Worm (Caenorhabditis elegans) whole organism, late embryonic: ENCODE data around the gene twk-18.

Experiments
- C38D4.7 ChIP-seq: fragments of 200-800 bp; sonication (Bioruptor generic); optimal IDR thresholded peaks from 2 replicates; lab custom pipeline; 2018; ENCODE audit warnings: mild to moderate bottlenecking, missing genetic modification characterization, moderate library complexity, missing compliant biosample characterization
- F13H6.1 ChIP-seq: sonication (generic microtip); optimal IDR thresholded peaks from 2 replicates; lab custom pipeline; 2016; ENCODE audit warnings: missing genetic modification characterization, missing compliant biosample characterization
- K02D7.2 ChIP-seq: sonication (generic microtip); optimal IDR thresholded peaks from 2 replicates; lab custom pipeline; 2017; ENCODE audit warnings: mild to moderate bottlenecking, missing genetic modification characterization, missing compliant biosample characterization
- K09A11.1 ChIP-seq: sonication (generic microtip); optimal IDR thresholded peaks from 2 replicates; lab custom pipeline; 2017; ENCODE audit warnings: antibody characterized with exemption, mild to moderate bottlenecking, missing genetic modification characterization, missing compliant biosample characterization; ENCODE audit not compliant: insufficient read depth
- ceh-19 ChIP-seq: fragments of 200-800 bp; sonication (Bioruptor generic); optimal IDR thresholded peaks from 2 replicates; lab custom pipeline; 2018; ENCODE audit warnings: mild to moderate bottlenecking, missing genetic modification characterization, missing compliant biosample characterization
- ceh-2 ChIP-seq: sonication (generic microtip); optimal IDR thresholded peaks from 2 replicates; lab custom pipeline; 2016; ENCODE audit warnings: missing genotype, missing genetic modification characterization, missing compliant biosample characterization
- ceh-22 ChIP-seq: sonication (generic microtip); optimal IDR thresholded peaks from 2 replicates; lab custom pipeline; 2017; ENCODE audit warnings: missing biosample characterization, missing genetic modification characterization
- ceh-24 ChIP-seq: sonication (generic microtip); optimal IDR thresholded peaks from 2 replicates; lab custom pipeline; 2016; ENCODE audit warnings: mild to moderate bottlenecking, missing genetic modification characterization, missing compliant biosample characterization
- ceh-34 ChIP-seq: sonication (generic microtip); optimal IDR thresholded peaks from 2 replicates; lab custom pipeline; 2016; ENCODE audit warnings: mild to moderate bottlenecking, missing genetic modification characterization, missing compliant biosample characterization
- ceh-48 ChIP-seq: sonication (generic microtip); optimal IDR thresholded peaks from 2 replicates; lab custom pipeline; 2016; ENCODE audit warnings: missing genetic modification characterization, inconsistent platforms, missing compliant biosample characterization
- ceh-6 ChIP-seq: fragments of 200-800 bp; sonication (Bioruptor generic); optimal IDR thresholded peaks from 2 replicates; lab custom pipeline; 2018; ENCODE audit warnings: mild to moderate bottlenecking, missing genetic modification characterization, missing compliant biosample characterization
- ceh-9 ChIP-seq: sonication (generic microtip); optimal IDR thresholded peaks from 2 replicates; lab custom pipeline; 2016; ENCODE audit warnings: mild to moderate bottlenecking, missing genetic modification characterization, inconsistent platforms, missing compliant biosample characterization
- dmd-4 ChIP-seq: sonication (generic microtip); optimal IDR thresholded peaks from 2 replicates; lab custom pipeline; 2016; ENCODE audit warnings: borderline replicate concordance, missing genetic modification characterization, missing compliant biosample characterization
- elt-2 ChIP-seq: sonication (generic microtip); optimal IDR thresholded peaks from 2 replicates; lab custom pipeline; 2016; ENCODE audit warnings: missing genetic modification reagents, missing genetic modification characterization, missing compliant biosample characterization
- elt-4 ChIP-seq: sonication (generic microtip); optimal IDR thresholded peaks from 2 replicates; lab custom pipeline; 2016; ENCODE audit warnings: missing genetic modification characterization, missing compliant biosample characterization
- eyg-1 ChIP-seq: sonication (generic microtip); optimal IDR thresholded peaks from 2 replicates; lab custom pipeline; 2016; ENCODE audit warnings: missing genotype, missing genetic modification characterization, missing compliant biosample characterization
- fkh-10 ChIP-seq: fragments of 150-350 bp; optimal IDR thresholded peaks from 2 replicates; lab custom pipeline; 2014; ENCODE audit warnings: missing biosample characterization, missing genetic modification reagents, missing genetic modification characterization
- gmeb-2 ChIP-seq: sonication (generic microtip); optimal IDR thresholded peaks from 2 replicates; lab custom pipeline; 2016; ENCODE audit warnings: missing genetic modification characterization, inconsistent platforms, missing compliant biosample characterization
- hlh-6 ChIP-seq: sonication (generic microtip); optimal IDR thresholded peaks from 2 replicates; lab custom pipeline; 2016; ENCODE audit warnings: missing genotype, missing genetic modification characterization, missing compliant biosample characterization
- hlh-8 ChIP-seq: sonication (generic microtip); optimal IDR thresholded peaks from 2 replicates; lab custom pipeline; 2016; ENCODE audit warnings: missing genotype, missing genetic modification characterization, missing compliant biosample characterization
- lin-11 ChIP-seq: fragments of 200-800 bp; sonication (Bioruptor generic); optimal IDR thresholded peaks from 2 replicates; lab custom pipeline; 2018; ENCODE audit warnings: mild to moderate bottlenecking, missing genetic modification characterization, missing compliant biosample characterization
- madf-2 ChIP-seq: sonication (generic microtip); optimal IDR thresholded peaks from 2 replicates; lab custom pipeline; 2017; ENCODE audit warnings: missing genetic modification characterization, missing compliant biosample characterization
- nhr-232 ChIP-seq: sonication (generic microtip); optimal IDR thresholded peaks from 2 replicates; lab custom pipeline; 2016; ENCODE audit warnings: missing genetic modification characterization, missing compliant biosample characterization
- npax-4 ChIP-seq: sonication (generic microtip); optimal IDR thresholded peaks from 2 replicates; lab custom pipeline; 2016; ENCODE audit warnings: missing genetic modification characterization, missing compliant biosample characterization
- pat-9 ChIP-seq: fragments of 200-800 bp; sonication (Bioruptor generic); optimal IDR thresholded peaks from 2 replicates; lab custom pipeline; 2018; ENCODE audit warnings: mild to moderate bottlenecking, missing genetic modification characterization, moderate library complexity, missing compliant biosample characterization
- pax-1 ChIP-seq: fragments of 150-350 bp; optimal IDR thresholded peaks from 2 replicates; lab custom pipeline; 2014; ENCODE audit warnings: missing biosample characterization, missing genetic modification characterization
- pha-2 ChIP-seq: sonication (generic microtip); optimal IDR thresholded peaks from 2 replicates; lab custom pipeline; 2017; ENCODE audit warnings: mild to moderate bottlenecking, missing genetic modification characterization, missing compliant biosample characterization
- pha-4 ChIP-seq: fragments of 150-350 bp; optimal IDR thresholded peaks from 2 replicates; lab custom pipeline; 2018; ENCODE audit warnings: missing biosample characterization, missing genetic modification reagents, missing genetic modification characterization
- pqm-1 ChIP-seq: sonication (generic microtip); optimal IDR thresholded peaks from 2 replicates; lab custom pipeline; 2016; ENCODE audit warnings: missing genetic modification characterization, missing compliant biosample characterization
- rnt-1 ChIP-seq: sonication (generic microtip); optimal IDR thresholded peaks from 2 replicates; lab custom pipeline; 2016; ENCODE audit warnings: missing genetic modification characterization, missing compliant biosample characterization
- sdc-2 ChIP-seq: sonication (generic microtip); optimal IDR thresholded peaks from 2 replicates; lab custom pipeline; 2016; ENCODE audit warnings: missing genotype, missing genetic modification characterization, missing compliant biosample characterization
- sox-4 ChIP-seq: sonication (generic microtip); optimal IDR thresholded peaks from 2 replicates; lab custom pipeline; 2017; ENCODE audit warnings: mild to moderate bottlenecking, missing genetic modification characterization, inconsistent platforms, missing compliant biosample characterization
- syd-9 ChIP-seq: sonication (generic microtip); optimal IDR thresholded peaks from 2 replicates; lab custom pipeline; 2016; ENCODE audit warnings: mild to moderate bottlenecking, missing genetic modification characterization, moderate library complexity, missing compliant biosample characterization
- ttx-3 ChIP-seq: sonication (generic microtip); optimal IDR thresholded peaks from 2 replicates; lab custom pipeline; 2016; ENCODE audit warnings: missing genetic modification reagents, missing genetic modification characterization, missing compliant biosample characterization
- unc-3 ChIP-seq, 2 experiments: fragments of 200-800 bp in 1 of 2; sonication (Bioruptor generic) in 1 of 2; sonication (generic microtip) in 1 of 2; conservative IDR thresholded peaks in 1 of 2; optimal IDR thresholded peaks in 1 of 2; 2 replicates each; pipeline versions ENCODE4 v1.3.6 to Lab custom; 2016 to 2022; ENCODE audit warnings: missing compliant biosample characterization in 2 of 2, missing genetic modification characterization in 2 of 2, missing genetic modification reagents in 1 of 2
- unc-42 ChIP-seq: sonication (generic microtip); optimal IDR thresholded peaks from 2 replicates; lab custom pipeline; 2016; ENCODE audit warnings: missing genotype, missing genetic modification characterization, missing compliant biosample characterization
- unc-86 ChIP-seq: sonication (generic microtip); optimal IDR thresholded peaks from 2 replicates; lab custom pipeline; 2016; ENCODE audit warnings: missing genetic modification characterization, missing compliant biosample characterization
- zip-5 ChIP-seq: sonication (generic microtip); optimal IDR thresholded peaks from 2 replicates; lab custom pipeline; 2016; ENCODE audit warnings: missing genetic modification characterization, missing compliant biosample characterization

The twk-18 gene

ce11 chrX:8953011-8953410, 34.9 kb upstream of the twk-18 start:
- no peak for TF ChIP-seq unc-3 (GFP tag; conservative IDR thresholded peaks at IDR 0.05; lab: Robert Waterston, UW)
- TF ChIP-seq unc-3 (tag; optimal IDR thresholded peaks at IDR 0.05; lab: Kevin White, UChicago) = no peak
- no peak for TF ChIP-seq lin-11
- no peak for TF ChIP-seq pha-4 (tag; lab: Kevin White, UChicago)
- TF ChIP-seq ceh-22 (tag; lab: Kevin White, UChicago) = no peak
- TF ChIP-seq ttx-3 (tag; lab: Kevin White, UChicago) = no peak
- TF ChIP-seq elt-2 (tag; lab: Kevin White, UChicago) = no peak

- TF ChIP-seq ceh-19 (GFP tag; lab: Kevin White, UChicago) = no peak
- no peak for TF ChIP-seq pha-4 (tag; lab: Kevin White, UChicago)
Observed at ce11 chrX:8955808-8956207, 32.1 kb upstream of the twk-18 start.

- TF ChIP-seq ceh-48 = no peak
- no peak for TF ChIP-seq zip-5 (tag; lab: Kevin White, UChicago)
- TF ChIP-seq ceh-9 = no peak
- no peak for TF ChIP-seq rnt-1 (tag; lab: Kevin White, UChicago)
- no peak for TF ChIP-seq eyg-1
- no peak for TF ChIP-seq fkh-10 (GFP tag; lab: Kevin White, UChicago)
- TF ChIP-seq gmeb-2 (tag; lab: Kevin White, UChicago) = no peak
- no peak for TF ChIP-seq nhr-232
- no peak for TF ChIP-seq hlh-6 (tag; lab: Kevin White, UChicago)
- no peak for TF ChIP-seq ceh-2 (tag; lab: Kevin White, UChicago)
- TF ChIP-seq pha-4 (tag; lab: Kevin White, UChicago) = no peak
- no peak for TF ChIP-seq sdc-2 (tag; lab: Kevin White, UChicago)
- TF ChIP-seq ceh-24 (tag; lab: Kevin White, UChicago) = no peak
- no peak for TF ChIP-seq ttx-3 (tag; lab: Kevin White, UChicago)
- TF ChIP-seq K09A11.1 (tag; lab: Kevin White, UChicago) = no peak
- TF ChIP-seq pax-1 (tag; lab: Kevin White, UChicago) = no peak
- TF ChIP-seq sox-4 (tag; lab: Kevin White, UChicago) = no peak
- no peak for TF ChIP-seq ceh-34 (tag; lab: Kevin White, UChicago)
- no peak for TF ChIP-seq C38D4.7 (GFP tag; lab: Kevin White, UChicago)
- TF ChIP-seq pqm-1 (tag; lab: Kevin White, UChicago) = no peak
Observed at ce11 chrX:8957974-8958373, 30.0 kb upstream of the twk-18 start.

- TF ChIP-seq ceh-24 (tag; lab: Kevin White, UChicago) (no peak), unc-86 (tag; lab: Kevin White, UChicago) (no peak), pqm-1 (tag; lab: Kevin White, UChicago) (no peak), dmd-4 (tag; lab: Kevin White, UChicago) (no peak), madf-2 (no peak), lin-11 (no peak), pha-2 (tag; lab: Kevin White, UChicago) (no peak), elt-4 (tag; lab: Kevin White, UChicago) (no peak), K02D7.2 (tag; lab: Kevin White, UChicago) (no peak), F13H6.1 (tag; lab: Kevin White, UChicago) (no peak), syd-9 (tag; lab: Kevin White, UChicago) (no peak), ceh-22 (tag; lab: Kevin White, UChicago) (no peak), unc-42 (tag; lab: Kevin White, UChicago) (no peak), hlh-8 (tag; lab: Kevin White, UChicago) (no peak), pat-9 (tag; lab: Kevin White, UChicago) (no peak), ceh-34 (tag; lab: Kevin White, UChicago) (no peak), npax-4 (tag; lab: Kevin White, UChicago) (no peak), ceh-6 (no peak)
Observed at ce11 chrX:8961120-8961834, 26.7 kb upstream of the twk-18 start, which contains the start of gene aexr-3. Gene aexr-3 (minus strand): TSS chrX:8961170.
